Worm (Caenorhabditis elegans) whole organism, L4/young adult: Measurements from ENCODE around the gene let-653.

Source experiments
- W03F9.2 ChIP-seq: fragments of 150-350 bp; optimal IDR thresholded peaks from 2 replicates; lab custom pipeline; 2014; ENCODE audit warnings: missing biosample characterization, missing genetic modification characterization
- dao-5 ChIP-seq: sonication (generic microtip); optimal IDR thresholded peaks from 2 replicates; lab custom pipeline; 2016; ENCODE audit warnings: missing genotype, missing genetic modification characterization, moderate library complexity, missing compliant biosample characterization
- him-1 ChIP-seq: sonication (generic microtip); optimal IDR thresholded peaks from 2 replicates; lab custom pipeline; 2016; ENCODE audit warnings: missing genotype, missing genetic modification reagents, missing genetic modification characterization, missing compliant biosample characterization

The let-653 gene

ce11 chrIV:11925346-11926075, 40.1 kb downstream of the let-653 start, which contains the start of the genes srlf-33 and srlf-32:
srlf-33 (minus strand) TSS chrIV:11925446.
srlf-32 (plus strand) TSS chrIV:11926025.
- TF ChIP-seq W03F9.2 (tag; lab: Kevin White, UChicago) (no peak), dao-5 (tag; lab: Kevin White, UChicago) (no peak), him-1 (tag; lab: Kevin White, UChicago) (no peak)

DNA sequence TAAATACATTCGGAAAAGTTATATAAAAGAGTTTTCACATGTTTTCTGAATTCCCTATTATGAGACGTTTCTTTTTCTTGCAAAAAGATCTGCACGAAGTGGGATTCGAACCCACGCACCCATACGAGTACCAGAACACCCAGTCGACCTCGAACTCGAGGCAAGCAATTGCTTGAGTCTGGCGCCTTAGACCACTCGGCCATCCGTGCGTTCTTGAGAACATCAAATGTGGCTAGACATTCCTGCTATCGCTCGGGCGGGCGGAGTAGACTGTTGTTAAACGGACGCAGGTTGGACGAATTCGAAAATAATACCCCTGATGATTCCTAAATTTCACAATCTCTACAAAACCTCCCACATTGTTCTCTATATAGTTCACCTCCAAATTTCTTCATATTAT, 43.0 kb downstream of the let-653 start:
- TF ChIP-seq him-1 (tag; lab: Kevin White, UChicago) = no peak
- TF ChIP-seq dao-5 (tag; lab: Kevin White, UChicago) = no peak
- no peak for TF ChIP-seq W03F9.2 (tag; lab: Kevin White, UChicago)

- no peak for TF ChIP-seq W03F9.2 (tag; lab: Kevin White, UChicago)
- TF ChIP-seq dao-5 (tag; lab: Kevin White, UChicago) = no peak
- TF ChIP-seq him-1 (tag; lab: Kevin White, UChicago) = no peak
Observed at ce11 chrIV:11930572-11930971, 45.2 kb downstream of the let-653 start, which contains the start of gene nhx-9. nhx-9 (plus strand) TSS chrIV:11930872.

- TF ChIP-seq W03F9.2 (tag; lab: Kevin White, UChicago) (no peak), him-1 (tag; lab: Kevin White, UChicago) (no peak), dao-5 (tag; lab: Kevin White, UChicago) (no peak)
Observed at ce11 chrIV:11937087-11937486, 51.7 kb downstream of the let-653 start, which contains the start of gene slc-5A12. slc-5A12 (plus strand) TSS chrIV:11937419.

DNA sequence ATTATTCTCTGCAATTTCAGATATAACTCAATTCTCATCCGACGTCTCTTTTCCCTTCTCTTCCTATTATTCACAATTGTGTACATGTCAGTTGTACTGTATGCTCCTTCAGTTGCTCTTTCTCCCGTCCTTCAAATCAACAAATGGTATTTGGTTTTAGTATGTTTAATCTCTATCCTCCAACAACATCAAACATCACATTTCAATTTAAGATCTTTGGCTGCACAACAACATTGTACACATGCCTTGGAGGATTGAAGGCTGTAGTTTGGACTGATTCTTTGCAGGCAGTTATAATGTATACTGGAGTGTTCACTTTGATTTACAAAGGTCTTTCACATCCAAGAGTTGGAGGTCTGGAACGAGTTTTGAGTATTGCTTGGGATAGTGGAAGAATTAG, 53.1 kb downstream of the let-653 start:
- TF ChIP-seq him-1 (tag; lab: Kevin White, UChicago) (no peak), W03F9.2 (tag; lab: Kevin White, UChicago) (no peak), dao-5 (tag; lab: Kevin White, UChicago) (no peak)
